Fruit fly (Drosophila melanogaster): ENCODE measurements around the gene Rev1.
A peak's percentile ranks its signal among the peaks of the same experiment; 100 is the strongest.

Rev1 gene

DNA sequence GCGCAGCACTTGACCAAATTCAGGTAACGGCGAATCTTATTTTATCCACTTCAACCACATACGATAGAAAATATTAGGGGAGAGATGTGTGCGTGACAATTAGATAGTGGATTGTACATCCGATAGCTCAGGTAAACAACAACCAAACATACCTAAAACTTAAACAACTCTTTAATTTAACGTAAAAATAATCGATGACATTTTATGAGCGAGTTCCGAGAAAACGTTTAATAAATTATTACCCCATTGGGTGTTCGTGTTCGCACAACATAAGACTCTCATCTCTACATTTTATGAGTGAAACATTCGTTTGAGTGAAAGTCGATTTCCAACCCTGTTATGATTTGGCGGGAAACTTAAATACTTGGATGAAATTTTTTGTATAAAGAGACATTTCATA, 26.1 kb downstream of the Rev1 start, which contains the start of gene CG17129 (continued):
- no peak for TF ChIP-seq zf30C (GFP tag; optimal IDR thresholded peaks at IDR 0.05)
- peak in 1 of 2 experiments; percentile 47 for TF ChIP-seq Eip74EF (GFP tag; optimal IDR thresholded peaks at IDR 0.05)
- peak; percentile 31 for TF ChIP-seq Nf-YB (GFP tag; optimal IDR thresholded peaks at IDR 0.05)
- TF ChIP-seq CG11560 (tag; IDR thresholded peaks at IDR 0.05), result peak; percentile 43; the same call in 2 of the 3 replicates
- TF ChIP-seq Atf3 (GFP tag; optimal IDR thresholded peaks at IDR 0.05), result peak; percentile 66
- TF ChIP-seq CG18262 (tag; optimal IDR thresholded peaks at IDR 0.05), result peak; percentile 74
- TF ChIP-seq grau (tag; optimal IDR thresholded peaks at IDR 0.05), result peak; percentile 74
- peak; percentile 98 for TF ChIP-seq Ets65A (GFP tag)
- peak; percentile 71 for TF ChIP-seq Fer3 (tag; optimal IDR thresholded peaks at IDR 0.05)
- no peak for TF ChIP-seq kah (GFP tag; optimal IDR thresholded peaks at IDR 0.05)
- no peak for TF ChIP-seq gce (GFP tag; IDR thresholded peaks at IDR 0.05)
- TF ChIP-seq B-H2 (GFP tag; optimal IDR thresholded peaks at IDR 0.05), result peak; percentile 27
- peak; percentile 45 for TF ChIP-seq pros (GFP tag; optimal IDR thresholded peaks at IDR 0.05)
- TF ChIP-seq lilli (GFP tag; optimal IDR thresholded peaks at IDR 0.05), result peak; percentile 83
- TF ChIP-seq p53 (GFP tag; optimal IDR thresholded peaks at IDR 0.05), result no peak
- peak; percentile 82 for TF ChIP-seq ind (GFP tag; optimal IDR thresholded peaks at IDR 0.05)
- TF ChIP-seq CG33213 (GFP tag; optimal IDR thresholded peaks at IDR 0.05), result peak; percentile 66
- peak; percentile 45 for TF ChIP-seq gsb-n (tag; optimal IDR thresholded peaks at IDR 0.05)
- peak; percentile 54 for TF ChIP-seq CG30431 (GFP tag; optimal IDR thresholded peaks at IDR 0.05)
- TF ChIP-seq Oli (tag; optimal IDR thresholded peaks at IDR 0.05), result peak; percentile 55
- no peak for TF ChIP-seq ro (GFP tag; IDR thresholded peaks at IDR 0.05)
- no peak for TF ChIP-seq lov (optimal IDR thresholded peaks at IDR 0.05)
- no peak for TF ChIP-seq lov (GFP tag; IDR thresholded peaks at IDR 0.05)
- peak; percentile 3 for TF ChIP-seq psq (GFP tag; optimal IDR thresholded peaks at IDR 0.05)
- no peak for TF ChIP-seq CG6654 (GFP tag; optimal IDR thresholded peaks at IDR 0.05)
- TF ChIP-seq tx (GFP tag; optimal IDR thresholded peaks at IDR 0.05), result peak; percentile 79
- peak; percentile 31 for TF ChIP-seq CG3065 (GFP tag; optimal IDR thresholded peaks at IDR 0.05)
- TF ChIP-seq nom (GFP tag; optimal IDR thresholded peaks at IDR 0.05), result no peak
- TF ChIP-seq tin (GFP tag; optimal IDR thresholded peaks at IDR 0.05), result peak; percentile 83
- peak; percentile 69 for TF ChIP-seq dmrt11E (tag; optimal IDR thresholded peaks at IDR 0.05)
- TF ChIP-seq cad (GFP tag; optimal IDR thresholded peaks at IDR 0.05), result no peak
- peak; percentile 43 for TF ChIP-seq ATbp (GFP tag; optimal IDR thresholded peaks at IDR 0.05)
- peak; percentile 38 for TF ChIP-seq vfl (GFP tag; optimal IDR thresholded peaks at IDR 0.05)
- TF ChIP-seq B-H1 (GFP tag; IDR thresholded peaks at IDR 0.05), result peak; percentile 58; the same call in 2 of the 3 replicates
- TF ChIP-seq Lpt (GFP tag; optimal IDR thresholded peaks at IDR 0.05), result no peak
- TF ChIP-seq CG18011 (GFP tag; optimal IDR thresholded peaks at IDR 0.05), result peak; percentile 55
- TF ChIP-seq CG8944 (GFP tag; optimal IDR thresholded peaks at IDR 0.05), result peak; percentile 79
- peak; percentile 51 for TF ChIP-seq sd (tag; optimal IDR thresholded peaks at IDR 0.05)
- peak; percentile 5 for TF ChIP-seq CG9876 (GFP tag; optimal IDR thresholded peaks at IDR 0.05)
- TF ChIP-seq seq (GFP tag; IDR thresholded peaks at IDR 0.05), result peak; percentile 71
- TF ChIP-seq CG11398 (GFP tag; optimal IDR thresholded peaks at IDR 0.05), result peak; percentile 68
- TF ChIP-seq tap (tag; optimal IDR thresholded peaks at IDR 0.05), result peak; percentile 53
- TF ChIP-seq CG11456 (GFP tag; IDR thresholded peaks at IDR 0.05), result peak; percentile 74
- TF ChIP-seq CG14710 (tag; optimal IDR thresholded peaks at IDR 0.05), result peak; percentile 87
- peak; percentile 34 for TF ChIP-seq CG18619 (GFP tag; optimal IDR thresholded peaks at IDR 0.05)
- peak; percentile 56 for TF ChIP-seq dm (GFP tag; optimal IDR thresholded peaks at IDR 0.05)
- peak; percentile 11 for TF ChIP-seq YL-1 (GFP tag; optimal IDR thresholded peaks at IDR 0.05)
- TF ChIP-seq dimm (GFP tag; IDR thresholded peaks at IDR 0.05), result no peak
- no peak for TF ChIP-seq CG6854 (GFP tag; optimal IDR thresholded peaks at IDR 0.05)
- peak; percentile 63 for TF ChIP-seq dmrt99B (tag; optimal IDR thresholded peaks at IDR 0.05)
- peak; percentile 85 to 86 for TF ChIP-seq dpn (GFP tag; optimal IDR thresholded peaks at IDR 0.05)
- no peak for TF ChIP-seq CG10431 (GFP tag; optimal IDR thresholded peaks at IDR 0.05)
